Worm (Caenorhabditis elegans): ENCODE data around the gene lipl-1.

- TF ChIP-seq ama-1 (optimal IDR thresholded peaks at IDR 0.05): no peak
- TF ChIP-seq lin-11 (tag; optimal IDR thresholded peaks at IDR 0.05): no peak
- TF ChIP-seq lin-13 (GFP tag; optimal IDR thresholded peaks at IDR 0.05): no peak
- TF ChIP-seq nhr-21 (tag; optimal IDR thresholded peaks at IDR 0.05): no peak
- TF ChIP-seq fos-1 (tag; optimal IDR thresholded peaks at IDR 0.05): no peak
- no peak for TF ChIP-seq nhr-237 (tag; optimal IDR thresholded peaks at IDR 0.05)
- TF ChIP-seq C34F6.9 (tag; optimal IDR thresholded peaks at IDR 0.05): no peak
- TF ChIP-seq elt-3 (tag; optimal IDR thresholded peaks at IDR 0.05): no peak
- TF ChIP-seq nhr-12 (tag; optimal IDR thresholded peaks at IDR 0.05): no peak
- no peak for TF ChIP-seq zag-1 (tag; optimal IDR thresholded peaks at IDR 0.05)
- TF ChIP-seq ztf-11 (tag; optimal IDR thresholded peaks at IDR 0.05): no peak
- no peak for TF ChIP-seq nhr-77 (tag; optimal IDR thresholded peaks at IDR 0.05)
- TF ChIP-seq lsy-2 (tag; optimal IDR thresholded peaks at IDR 0.05): no peak
- no peak for TF ChIP-seq lin-39 (tag; optimal IDR thresholded peaks at IDR 0.05)
Observed at ce11 chrV:12897338-12897737, 22.4 kb upstream of the lipl-1 start.
